Fruit fly (Drosophila melanogaster) whole organism, prepupa: ENCODE data around the gene CG46309.

ENCODE experiments used
- Blimp-1 ChIP-seq: fragments of 200-800 bp; sonication (Bioruptor generic); optimal IDR thresholded peaks from 3 replicates; lab custom pipeline; 2017; ENCODE audit warnings: missing biosample characterization, missing genetic modification characterization, mild to moderate bottlenecking, moderate library complexity, missing genetic modification reagents
- CG10631 ChIP-seq: fragments of 200-800 bp; sonication (Bioruptor generic); optimal IDR thresholded peaks from 2 replicates; lab custom pipeline; 2016; ENCODE audit warnings: missing biosample characterization, missing genetic modification characterization
- CG10669 ChIP-seq: fragments of 200-800 bp; sonication (Bioruptor generic); optimal IDR thresholded peaks from 3 replicates; lab custom pipeline; 2018; ENCODE audit warnings: missing biosample characterization, mild to moderate bottlenecking, missing genetic modification characterization, moderate library complexity
- CG11294 ChIP-seq: fragments of 200-800 bp; sonication (Bioruptor generic); IDR thresholded peaks from 2 replicates; pipeline ENCODE4 v1.3.6; 2022; ENCODE audit warnings: missing biosample characterization, missing genetic modification characterization
- CG11762 ChIP-seq: fragments of 200-800 bp; sonication (Bioruptor generic); optimal IDR thresholded peaks from 3 replicates; lab custom pipeline; 2016; ENCODE audit warnings: missing biosample characterization, missing genetic modification characterization; ENCODE audit not compliant: insufficient read depth
- CG11902 ChIP-seq: fragments of 200-800 bp; sonication (Bioruptor generic); optimal IDR thresholded peaks from 3 replicates; lab custom pipeline; 2016; ENCODE audit warnings: missing biosample characterization, missing genetic modification characterization
- CG15336 ChIP-seq: fragments of 200-800 bp; sonication (Bioruptor generic); IDR thresholded peaks from 2 replicates; pipeline ENCODE4 v1.3.6; 2022; ENCODE audit warnings: missing biosample characterization, missing genetic modification characterization
- CG1621 ChIP-seq: fragments of 200-800 bp; sonication (Bioruptor generic); optimal IDR thresholded peaks from 3 replicates; lab custom pipeline; 2018; ENCODE audit warnings: missing biosample characterization, mild to moderate bottlenecking, missing genetic modification characterization
- CG3032 ChIP-seq: fragments of 200-800 bp; optimal IDR thresholded peaks from 2 replicates; lab custom pipeline; 2019; ENCODE audit warnings: missing biosample characterization, mild to moderate bottlenecking, missing genetic modification characterization, moderate library complexity
- CG31627 ChIP-seq: fragments of 200-800 bp; sonication (Bioruptor generic); optimal IDR thresholded peaks from 3 replicates; lab custom pipeline; 2016; ENCODE audit warnings: missing biosample characterization, missing genetic modification characterization
- CG32006 ChIP-seq: fragments of 200-800 bp; sonication (Bioruptor generic); optimal IDR thresholded peaks from 3 replicates; lab custom pipeline; 2017; ENCODE audit warnings: missing biosample characterization, mild to moderate bottlenecking, missing genetic modification characterization
- CG34406 ChIP-seq: fragments of 200-800 bp; sonication (Bioruptor generic); optimal IDR thresholded peaks from 3 replicates; lab custom pipeline; 2016; ENCODE audit warnings: missing biosample characterization, missing genetic modification characterization
- CG3919 ChIP-seq: fragments of 200-800 bp; sonication (Bioruptor generic); optimal IDR thresholded peaks from 3 replicates; lab custom pipeline; 2016; ENCODE audit warnings: missing biosample characterization, missing genetic modification characterization
- CG6163 ChIP-seq: fragments of 200-800 bp; sonication (Bioruptor generic); IDR thresholded peaks from 3 replicates; pipeline ENCODE4 v1.3.6; 2022; ENCODE audit warnings: missing biosample characterization, missing genetic modification characterization
- CG6792 ChIP-seq: fragments of 200-800 bp; sonication (Bioruptor generic); optimal IDR thresholded peaks from 3 replicates; lab custom pipeline; 2016; ENCODE audit warnings: missing biosample characterization, missing genetic modification characterization
- CG6854 ChIP-seq: fragments of 200-800 bp; sonication (Bioruptor generic); optimal IDR thresholded peaks from 2 replicates; lab custom pipeline; 2017; ENCODE audit warnings: missing biosample characterization, mild to moderate bottlenecking, missing genetic modification characterization
- CG8119 ChIP-seq: fragments of 200-800 bp; sonication (Bioruptor generic); IDR thresholded peaks from 3 replicates; pipeline ENCODE4 v1.3.6; 2022; ENCODE audit warnings: missing biosample characterization, missing genetic modification characterization
- CG8319 ChIP-seq: fragments of 200-800 bp; sonication (Bioruptor generic); optimal IDR thresholded peaks from 3 replicates; lab custom pipeline; 2016; ENCODE audit warnings: missing biosample characterization, missing genetic modification characterization
- CG8632 ChIP-seq: fragments of 200-800 bp; sonication (Bioruptor generic); optimal IDR thresholded peaks from 3 replicates; lab custom pipeline; 2016; ENCODE audit warnings: missing biosample characterization, missing genetic modification characterization
- CG9139 ChIP-seq: fragments of 200-800 bp; sonication (Bioruptor generic); optimal IDR thresholded peaks from 3 replicates; lab custom pipeline; 2017; ENCODE audit warnings: missing biosample characterization, mild to moderate bottlenecking, missing genetic modification characterization
- Eip75B ChIP-seq: fragments of 200-800 bp; sonication (Bioruptor generic); optimal IDR thresholded peaks from 3 replicates; lab custom pipeline; 2016; ENCODE audit warnings: missing biosample characterization, missing genetic modification characterization
- Eip78C ChIP-seq: fragments of 200-800 bp; sonication (Bioruptor generic); peaks from one replicate; lab custom pipeline; 2016; ENCODE audit warnings: missing biosample characterization, missing genetic modification characterization
- Eip93F ChIP-seq: fragments of 200-800 bp; sonication (Bioruptor generic); optimal IDR thresholded peaks from 2 replicates; lab custom pipeline; 2016; ENCODE audit warnings: missing biosample characterization, mild to moderate bottlenecking, missing genetic modification characterization
- Gug ChIP-seq: fragments of 200-800 bp; sonication (Bioruptor generic); IDR thresholded peaks from 2 replicates; pipeline ENCODE4 v1.3.6; 2022; ENCODE audit warnings: missing biosample characterization, missing genetic modification characterization
- Hr38 ChIP-seq: sonication (Bioruptor generic); optimal IDR thresholded peaks from 2 replicates; lab custom pipeline; 2016; ENCODE audit warnings: missing biosample characterization, missing genetic modification characterization
- Hr4 ChIP-seq: fragments of 200-800 bp; sonication (Bioruptor generic); optimal IDR thresholded peaks from 3 replicates; lab custom pipeline; 2016; ENCODE audit warnings: missing biosample characterization, missing genetic modification characterization
- Lpt ChIP-seq: fragments of 200-800 bp; sonication (Bioruptor generic); optimal IDR thresholded peaks from 3 replicates; lab custom pipeline; 2016; ENCODE audit warnings: missing biosample characterization, missing genetic modification characterization
- Met ChIP-seq: fragments of 200-800 bp; sonication (Bioruptor generic); optimal IDR thresholded peaks from 3 replicates; lab custom pipeline; 2016; ENCODE audit warnings: missing biosample characterization, missing genetic modification characterization
- Sox102F ChIP-seq: fragments of 200-800 bp; sonication (Bioruptor generic); optimal IDR thresholded peaks from 2 replicates; lab custom pipeline; 2016; ENCODE audit warnings: missing biosample characterization, mild to moderate bottlenecking, missing genetic modification characterization
- Sox14 ChIP-seq: fragments of 200-800 bp; sonication (Bioruptor generic); optimal IDR thresholded peaks from 3 replicates; lab custom pipeline; 2016; ENCODE audit warnings: missing biosample characterization, missing genetic modification characterization
- achi ChIP-seq: fragments of 200-800 bp; sonication (Bioruptor generic); optimal IDR thresholded peaks from 3 replicates; lab custom pipeline; 2016; ENCODE audit warnings: missing biosample characterization, missing genetic modification characterization
- acj6 ChIP-seq: fragments of 200-800 bp; sonication (Bioruptor generic); optimal IDR thresholded peaks from 3 replicates; lab custom pipeline; 2016; ENCODE audit warnings: missing biosample characterization, missing genetic modification characterization
- cyc ChIP-seq: fragments of 200-800 bp; sonication (Bioruptor generic); optimal IDR thresholded peaks from 3 replicates; lab custom pipeline; 2016; ENCODE audit warnings: missing biosample characterization, missing genetic modification characterization
- dac ChIP-seq: fragments of 200-800 bp; sonication (Bioruptor generic); optimal IDR thresholded peaks from 2 replicates; lab custom pipeline; 2017; ENCODE audit warnings: missing biosample characterization, mild to moderate bottlenecking, missing genetic modification characterization
- dsx ChIP-seq: fragments of 200-800 bp; optimal IDR thresholded peaks from 3 replicates; lab custom pipeline; 2019; ENCODE audit warnings: missing biosample characterization, mild to moderate bottlenecking, missing genetic modification characterization, moderate library complexity; ENCODE audit not compliant: poor library complexity, severe bottlenecking
- eg ChIP-seq: fragments of 200-800 bp; sonication (Bioruptor generic); IDR thresholded peaks from 3 replicates; pipeline ENCODE4 v1.3.6; 2022; ENCODE audit warnings: missing biosample characterization, missing genetic modification characterization
- esn ChIP-seq: fragments of 200-800 bp; sonication (Bioruptor generic); optimal IDR thresholded peaks from 2 replicates; lab custom pipeline; 2016; ENCODE audit warnings: missing biosample characterization, mild to moderate bottlenecking, missing genetic modification characterization, moderate library complexity
- fd85E ChIP-seq: fragments of 200-800 bp; sonication (Bioruptor generic); optimal IDR thresholded peaks from 3 replicates; lab custom pipeline; 2016; ENCODE audit warnings: missing biosample characterization, missing genetic modification characterization
- fkh ChIP-seq: fragments of 200-800 bp; sonication (Bioruptor generic); optimal IDR thresholded peaks from 3 replicates; lab custom pipeline; 2017; ENCODE audit warnings: missing biosample characterization, mild to moderate bottlenecking, missing genetic modification characterization, moderate library complexity
- lz ChIP-seq: fragments of 200-800 bp; sonication (Bioruptor generic); optimal IDR thresholded peaks from 3 replicates; lab custom pipeline; 2016; ENCODE audit warnings: missing biosample characterization, missing genetic modification characterization
- net ChIP-seq: fragments of 200-800 bp; sonication (Bioruptor generic); optimal IDR thresholded peaks from 3 replicates; lab custom pipeline; 2016; ENCODE audit warnings: missing biosample characterization, missing genetic modification characterization
- pdm3 ChIP-seq: fragments of 200-800 bp; sonication (Bioruptor generic); optimal IDR thresholded peaks from 3 replicates; lab custom pipeline; 2016; ENCODE audit warnings: missing biosample characterization, missing genetic modification characterization
- ss ChIP-seq, 2 experiments: fragments of 200-800 bp; sonication (Bioruptor generic); optimal IDR thresholded peaks; 2 replicates in 1 of 2; 3 replicates in 1 of 2; lab custom pipeline; 2017 to 2018; ENCODE audit warnings: mild to moderate bottlenecking in 2 of 2, missing biosample characterization in 2 of 2, missing genetic modification characterization in 2 of 2, moderate library complexity in 1 of 2
- svp ChIP-seq: fragments of 200-800 bp; sonication (Bioruptor generic); peaks from one replicate; lab custom pipeline; 2016; ENCODE audit warnings: missing biosample characterization, missing genetic modification characterization
- vri ChIP-seq: fragments of 200-800 bp; sonication (Bioruptor generic); optimal IDR thresholded peaks from 3 replicates; lab custom pipeline; 2016; ENCODE audit warnings: missing biosample characterization, mild to moderate bottlenecking, missing genetic modification characterization

Gene CG46309

dm6 chr2L:16274100-16274499 is 22.5 kb upstream of the CG46309 start (continued):
- TF ChIP-seq CG10631 (GFP tag; lab: Kevin White, UChicago) (no peak), CG8119 (GFP tag; lab: Robert Waterston, UW) (peak; percentile 41; the same call in 1 of the 3 replicates), Sox102F (GFP tag; lab: Kevin White, UChicago) (no peak), pdm3 (no peak), CG6854 (GFP tag; lab: Kevin White, UChicago) (no peak), achi (GFP tag; lab: Kevin White, UChicago) (no peak), CG10669 (GFP tag; lab: Kevin White, UChicago) (no peak)

- TF ChIP-seq dac (GFP tag; lab: Kevin White, UChicago) (no peak), CG6163 (peak; percentile 9; the same call in 1 of the 3 replicates), Eip78C (peak; percentile 42), svp (GFP tag; lab: Kevin White, UChicago) (peak; percentile 58), Sox14 (GFP tag; lab: Kevin White, UChicago) (peak; percentile 5)
Measured at dm6 chr2L:16273439-16273838, 21.9 kb upstream of the CG46309 start.

dm6 chr2L:16272730-16273129 is 21.1 kb upstream of the CG46309 start:
- peak; percentile 50 for TF ChIP-seq Eip78C
- no peak for TF ChIP-seq CG1621 (tag; lab: Kevin White, UChicago)
- no peak for TF ChIP-seq CG11902 (GFP tag; lab: Kevin White, UChicago)
- TF ChIP-seq dsx, result peak; percentile 0
- TF ChIP-seq vri, result peak; percentile 50
- peak; percentile 63 for TF ChIP-seq svp (GFP tag; lab: Kevin White, UChicago)
- TF ChIP-seq CG10631 (GFP tag; lab: Kevin White, UChicago), result no peak
- TF ChIP-seq CG3919 (GFP tag; lab: Kevin White, UChicago), result no peak
- TF ChIP-seq dac (GFP tag; lab: Kevin White, UChicago), result no peak
- peak; percentile 86 for TF ChIP-seq fkh (GFP tag; lab: Kevin White, UChicago)

- TF ChIP-seq esn (GFP tag; lab: Kevin White, UChicago), result no peak
- no peak for TF ChIP-seq acj6
- TF ChIP-seq CG8319 (GFP tag; lab: Kevin White, UChicago), result no peak
- TF ChIP-seq CG6792 (GFP tag; lab: Kevin White, UChicago), result no peak
- no peak for TF ChIP-seq CG15336 (GFP tag; lab: Robert Waterston, UW)
- TF ChIP-seq Blimp-1 (GFP tag; lab: Kevin White, UChicago), result no peak
- no peak for TF ChIP-seq CG3032 (tag; lab: Kevin White, UChicago)
- no peak for TF ChIP-seq Eip75B
- no peak for TF ChIP-seq CG3919 (GFP tag; lab: Kevin White, UChicago)
- TF ChIP-seq CG11294, result no peak
- no peak for TF ChIP-seq eg (GFP tag; lab: Robert Waterston, UW)
- peak; percentile 51 for TF ChIP-seq Eip78C
- TF ChIP-seq CG11762 (GFP tag; lab: Kevin White, UChicago), result no peak
- TF ChIP-seq net, result peak; percentile 33
- no peak for TF ChIP-seq Hr38 (GFP tag; lab: Kevin White, UChicago)
- TF ChIP-seq CG32006 (GFP tag; lab: Kevin White, UChicago), result no peak
- TF ChIP-seq Gug (GFP tag; lab: Robert Waterston, UW), result no peak
- no peak for TF ChIP-seq CG6163
- no peak for TF ChIP-seq CG34406 (GFP tag; lab: Kevin White, UChicago)
- TF ChIP-seq CG8119 (GFP tag; lab: Robert Waterston, UW), result no peak
- TF ChIP-seq Sox102F (GFP tag; lab: Kevin White, UChicago), result no peak
- no peak for TF ChIP-seq fd85E
- TF ChIP-seq CG9139, result no peak
- TF ChIP-seq svp (GFP tag; lab: Kevin White, UChicago), result peak; percentile 93
- no peak for TF ChIP-seq CG8632 (GFP tag; lab: Kevin White, UChicago)
- no peak for TF ChIP-seq lz (GFP tag; lab: Kevin White, UChicago)
- peak; percentile 5 to 11 for TF ChIP-seq ss (GFP tag; optimal IDR thresholded peaks at IDR 0.05; lab: Kevin White, UChicago)
- peak; percentile 59 for TF ChIP-seq fkh (GFP tag; lab: Kevin White, UChicago)
- TF ChIP-seq pdm3, result no peak
- no peak for TF ChIP-seq CG31627
- peak; percentile 31 for TF ChIP-seq dsx
- peak; percentile 47 for TF ChIP-seq Sox14 (GFP tag; lab: Kevin White, UChicago)
- TF ChIP-seq Hr4 (GFP tag; lab: Kevin White, UChicago), result no peak
- TF ChIP-seq cyc (GFP tag; lab: Kevin White, UChicago), result no peak
- TF ChIP-seq dac (GFP tag; lab: Kevin White, UChicago), result no peak
- TF ChIP-seq Lpt (GFP tag; lab: Kevin White, UChicago), result peak; percentile 18
- TF ChIP-seq Eip93F (GFP tag; lab: Kevin White, UChicago), result no peak
- no peak for TF ChIP-seq Met (GFP tag; lab: Kevin White, UChicago)
- no peak for TF ChIP-seq achi (GFP tag; lab: Kevin White, UChicago)
Measured at dm6 chr2L:16271486-16271806, 19.9 kb upstream of the CG46309 start.
